Worm (Caenorhabditis elegans) whole organism, late embryonic: ENCODE measurements around the gene bgal-2.

ENCODE experiments used
- Y22D7AL.16 ChIP-seq: sonication (generic microtip); optimal IDR thresholded peaks from 2 replicates; lab custom pipeline; 2016; ENCODE audit warnings: missing genetic modification characterization, missing compliant biosample characterization
- ceh-22 ChIP-seq: sonication (generic microtip); optimal IDR thresholded peaks from 2 replicates; lab custom pipeline; 2017; ENCODE audit warnings: missing biosample characterization, missing genetic modification characterization
- ceh-24 ChIP-seq: sonication (generic microtip); optimal IDR thresholded peaks from 2 replicates; lab custom pipeline; 2016; ENCODE audit warnings: mild to moderate bottlenecking, missing genetic modification characterization, missing compliant biosample characterization
- che-1 ChIP-seq: sonication (generic microtip); optimal IDR thresholded peaks from 2 replicates; lab custom pipeline; 2016; ENCODE audit warnings: mild to moderate bottlenecking, missing genetic modification characterization, missing compliant biosample characterization
- fkh-10 ChIP-seq: fragments of 150-350 bp; optimal IDR thresholded peaks from 2 replicates; lab custom pipeline; 2014; ENCODE audit warnings: missing biosample characterization, missing genetic modification reagents, missing genetic modification characterization
- gmeb-2 ChIP-seq: sonication (generic microtip); optimal IDR thresholded peaks from 2 replicates; lab custom pipeline; 2016; ENCODE audit warnings: missing genetic modification characterization, inconsistent platforms, missing compliant biosample characterization
- pha-4 ChIP-seq: fragments of 150-350 bp; optimal IDR thresholded peaks from 2 replicates; lab custom pipeline; 2018; ENCODE audit warnings: missing biosample characterization, missing genetic modification reagents, missing genetic modification characterization
- sdc-2 ChIP-seq: sonication (generic microtip); optimal IDR thresholded peaks from 2 replicates; lab custom pipeline; 2016; ENCODE audit warnings: missing genotype, missing genetic modification characterization, missing compliant biosample characterization
- tbx-7 ChIP-seq: sonication (generic microtip); optimal IDR thresholded peaks from 2 replicates; lab custom pipeline; 2016; ENCODE audit warnings: missing genotype, missing genetic modification characterization, missing compliant biosample characterization

DNA sequence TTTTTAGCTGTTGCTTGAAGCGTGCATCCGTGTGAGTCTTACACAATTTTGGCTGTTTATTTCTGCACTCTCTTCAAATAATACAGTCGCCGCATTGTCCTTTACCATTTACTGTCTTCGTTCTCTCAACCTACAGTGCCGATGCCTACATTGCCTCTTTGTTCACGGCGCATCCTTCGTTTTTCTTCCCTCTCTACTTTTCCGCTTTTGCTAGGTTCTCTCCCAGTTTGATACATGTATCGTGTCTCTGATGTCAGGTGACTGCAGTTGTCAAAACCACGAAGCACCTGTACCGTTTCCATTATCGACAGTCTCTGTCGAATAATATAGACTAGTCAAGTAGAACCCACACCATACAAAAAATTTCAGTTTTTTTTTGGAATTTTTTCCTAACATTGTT, 24.4 kb downstream of the bgal-2 start:
- TF ChIP-seq tbx-7 (tag; lab: Kevin White, UChicago) = no peak
- no peak for TF ChIP-seq pha-4 (tag; lab: Kevin White, UChicago)
- TF ChIP-seq ceh-24 (tag; lab: Kevin White, UChicago) = no peak
- no peak for TF ChIP-seq che-1 (tag; lab: Kevin White, UChicago)
- TF ChIP-seq fkh-10 (GFP tag; lab: Kevin White, UChicago) = no peak
- no peak for TF ChIP-seq gmeb-2 (tag; lab: Kevin White, UChicago)
- no peak for TF ChIP-seq ceh-22 (tag; lab: Kevin White, UChicago)
- TF ChIP-seq sdc-2 = no peak
- no peak for TF ChIP-seq Y22D7AL.16 (tag; lab: Kevin White, UChicago)
